Worm (Caenorhabditis elegans): ENCODE data around the gene T10C6.16.

T10C6.16 gene

DNA sequence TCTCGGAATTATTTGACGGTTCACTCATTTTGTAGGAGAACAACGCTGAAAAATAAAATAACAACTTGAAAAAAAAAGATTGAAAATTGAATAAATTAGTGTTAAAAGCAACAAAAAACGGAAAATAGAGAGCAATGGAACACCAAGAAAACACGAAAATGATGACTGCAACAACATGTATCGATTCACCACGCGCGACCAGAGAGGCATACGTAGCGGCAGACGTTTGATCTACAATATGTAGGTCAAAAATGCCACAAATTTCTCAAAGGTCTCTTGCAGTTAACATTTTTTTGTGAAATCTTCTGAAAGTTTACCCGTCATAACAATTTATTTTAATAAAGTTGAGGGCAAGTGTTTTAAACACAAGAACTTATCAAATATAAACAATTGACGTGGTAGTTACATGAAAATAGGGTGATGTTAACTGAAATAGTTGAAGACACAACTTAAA lies 24.2 kb upstream of the T10C6.16 start, which contains the start of gene F14H3.5:
TSS of gene F14H3.5 (minus strand) at position 51 of the 454 bp plus-strand sequence.
- no peak for TF ChIP-seq C34F6.9 (tag; optimal IDR thresholded peaks at IDR 0.05)
- TF ChIP-seq nhr-129 (tag; optimal IDR thresholded peaks at IDR 0.05) = no peak
- TF ChIP-seq unc-39 (tag; optimal IDR thresholded peaks at IDR 0.05) = no peak
- no peak for TF ChIP-seq unc-55 (GFP tag; optimal IDR thresholded peaks at IDR 0.05)
- TF ChIP-seq blmp-1 (tag; optimal IDR thresholded peaks at IDR 0.05; ENCODE audit: insufficient read depth) = no peak
- no peak for TF ChIP-seq fos-1 (tag; optimal IDR thresholded peaks at IDR 0.05)
- TF ChIP-seq ztf-11 (tag; optimal IDR thresholded peaks at IDR 0.05) = no peak
- TF ChIP-seq zag-1 (tag; optimal IDR thresholded peaks at IDR 0.05) = no peak

- TF ChIP-seq nhr-25 (tag; optimal IDR thresholded peaks at IDR 0.05) (no peak), mab-5 (tag; optimal IDR thresholded peaks at IDR 0.05) (no peak), nhr-21 (tag; optimal IDR thresholded peaks at IDR 0.05) (no peak), crh-2 (tag; optimal IDR thresholded peaks at IDR 0.05) (no peak)
Observed at ce11 chrV:16055031-16055430, 22.2 kb upstream of the T10C6.16 start, which contains the start of gene F14H3.4. F14H3.4 (minus strand) TSS chrV:16055072.

DNA sequence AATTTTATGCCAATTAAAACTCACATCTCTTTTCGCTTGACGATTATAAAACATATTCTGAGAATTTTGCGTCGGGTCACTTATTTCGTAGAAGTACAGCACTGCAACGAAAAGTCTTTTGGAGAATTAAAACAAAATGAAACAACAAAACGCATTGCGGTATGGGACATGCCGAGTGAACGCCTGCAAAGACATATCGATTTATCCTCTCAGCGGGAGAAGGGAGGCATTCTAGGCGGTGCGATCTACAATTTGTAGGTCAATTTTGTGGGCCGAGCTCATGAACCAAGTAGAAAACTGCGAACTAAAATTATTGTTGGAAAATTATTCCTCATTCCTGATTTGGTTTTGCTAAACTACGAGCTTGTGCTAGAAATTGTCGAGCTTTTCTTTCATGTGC lies 20.6 kb upstream of the T10C6.16 start, which contains the start of gene F14H3.3:
TSS of gene F14H3.3 (minus strand) at position 101 of the 400 bp plus-strand sequence.
- TF ChIP-seq mdl-1 (tag; optimal IDR thresholded peaks at IDR 0.05) = no peak

- TF ChIP-seq mdl-1 (tag; optimal IDR thresholded peaks at IDR 0.05) (no peak), mab-5 (tag; optimal IDR thresholded peaks at IDR 0.05) (no peak), ceh-82 (tag; optimal IDR thresholded peaks at IDR 0.05) (no peak), ztf-1 (GFP tag; conservative IDR thresholded peaks at IDR 0.05) (no peak)
Observed at ce11 chrV:16049177-16049576, 16.4 kb upstream of the T10C6.16 start, which contains the start of gene best-12. best-12 (plus strand) TSS chrV:16049477.

ce11 chrV:16047508-16047907 lies 14.7 kb upstream of the T10C6.16 start, which contains the start of gene str-198:
str-198 (plus strand) TSS chrV:16047808.
- no peak for TF ChIP-seq ZK546.5 (tag; optimal IDR thresholded peaks at IDR 0.05)
- TF ChIP-seq nhr-10 (tag; optimal IDR thresholded peaks at IDR 0.05) = no peak
- no peak for TF ChIP-seq sem-4 (tag; optimal IDR thresholded peaks at IDR 0.05)
- no peak for TF ChIP-seq skn-1 (tag; optimal IDR thresholded peaks at IDR 0.05)
- TF ChIP-seq nhr-77 (tag; optimal IDR thresholded peaks at IDR 0.05) = no peak
- TF ChIP-seq gmeb-1 (tag; optimal IDR thresholded peaks at IDR 0.05) = no peak
- no peak for TF ChIP-seq lin-39 (tag; optimal IDR thresholded peaks at IDR 0.05)
- no peak for TF ChIP-seq C34F6.9 (tag; optimal IDR thresholded peaks at IDR 0.05)
- TF ChIP-seq nhr-6 (tag; optimal IDR thresholded peaks at IDR 0.05) = no peak
- no peak for TF ChIP-seq sma-9 (GFP tag; optimal IDR thresholded peaks at IDR 0.05)
- no peak for TF ChIP-seq sma-9 (tag; optimal IDR thresholded peaks at IDR 0.05)
- TF ChIP-seq crh-2 (tag; optimal IDR thresholded peaks at IDR 0.05) = no peak
- no peak for TF ChIP-seq ztf-4 (tag; optimal IDR thresholded peaks at IDR 0.05)
- TF ChIP-seq nhr-237 (tag; optimal IDR thresholded peaks at IDR 0.05) = no peak
- no peak for TF ChIP-seq lin-13 (GFP tag; optimal IDR thresholded peaks at IDR 0.05)
- TF ChIP-seq nhr-129 (tag; optimal IDR thresholded peaks at IDR 0.05) = no peak
- no peak for TF ChIP-seq ceh-82 (tag; optimal IDR thresholded peaks at IDR 0.05)
- TF ChIP-seq nhr-12 (tag; optimal IDR thresholded peaks at IDR 0.05) = no peak

DNA sequence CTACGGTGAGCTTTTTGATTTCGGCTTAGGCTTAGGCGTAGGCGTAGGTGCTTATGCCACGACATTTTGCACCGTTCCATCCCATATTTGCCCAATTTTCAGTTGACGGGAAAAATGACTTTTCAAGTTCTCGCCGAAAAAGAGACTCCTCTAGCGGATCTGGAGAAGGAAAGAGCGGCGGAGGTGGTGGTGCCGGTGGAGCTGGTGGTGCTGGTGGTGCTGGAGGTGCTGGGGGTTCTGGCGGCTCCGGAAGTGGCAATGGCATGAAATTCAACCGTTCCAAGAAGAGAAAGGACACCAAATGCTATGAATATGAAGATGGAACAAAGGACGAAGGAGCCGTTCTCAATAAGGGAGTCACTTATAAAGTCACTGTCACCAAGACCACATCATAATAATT lies 14.2 kb upstream of the T10C6.16 start:
- TF ChIP-seq R02D3.7 (tag; optimal IDR thresholded peaks at IDR 0.05) (no peak), alr-1 (tag; optimal IDR thresholded peaks at IDR 0.05) (no peak), gmeb-1 (tag; optimal IDR thresholded peaks at IDR 0.05) (no peak), sma-9 (GFP tag; optimal IDR thresholded peaks at IDR 0.05) (no peak), sma-9 (tag; optimal IDR thresholded peaks at IDR 0.05) (no peak), ztf-1 (GFP tag; conservative IDR thresholded peaks at IDR 0.05) (no peak), nhr-77 (tag; optimal IDR thresholded peaks at IDR 0.05) (no peak), lsy-2 (tag; optimal IDR thresholded peaks at IDR 0.05) (no peak), egl-27 (tag; optimal IDR thresholded peaks at IDR 0.05) (no peak), lin-11 (tag; optimal IDR thresholded peaks at IDR 0.05) (no peak), peb-1 (tag; optimal IDR thresholded peaks at IDR 0.05) (no peak), mbf-1 (tag; optimal IDR thresholded peaks at IDR 0.05) (no peak), snpc-4 (tag; optimal IDR thresholded peaks at IDR 0.05) (no peak), elt-1 (tag; optimal IDR thresholded peaks at IDR 0.05) (no peak), nhr-25 (tag; optimal IDR thresholded peaks at IDR 0.05) (no peak), unc-62 (GFP tag; optimal IDR thresholded peaks at IDR 0.05) (no peak)
